Worm (Caenorhabditis elegans): Measurements from ENCODE around the gene Y75B8A.32.

ce11 chrIII:12375614-12376013 lies 17.3 kb upstream of the Y75B8A.32 start:
- no peak for TF ChIP-seq dao-5 (tag; optimal IDR thresholded peaks at IDR 0.05)
- TF ChIP-seq him-1 (tag; optimal IDR thresholded peaks at IDR 0.05), result no peak
- no peak for TF ChIP-seq W03F9.2 (tag; optimal IDR thresholded peaks at IDR 0.05)

Measured in whole organism, L4/young adult.